Worm (Caenorhabditis elegans): Measurements from ENCODE around the gene R144.10.

Gene R144.10

DNA sequence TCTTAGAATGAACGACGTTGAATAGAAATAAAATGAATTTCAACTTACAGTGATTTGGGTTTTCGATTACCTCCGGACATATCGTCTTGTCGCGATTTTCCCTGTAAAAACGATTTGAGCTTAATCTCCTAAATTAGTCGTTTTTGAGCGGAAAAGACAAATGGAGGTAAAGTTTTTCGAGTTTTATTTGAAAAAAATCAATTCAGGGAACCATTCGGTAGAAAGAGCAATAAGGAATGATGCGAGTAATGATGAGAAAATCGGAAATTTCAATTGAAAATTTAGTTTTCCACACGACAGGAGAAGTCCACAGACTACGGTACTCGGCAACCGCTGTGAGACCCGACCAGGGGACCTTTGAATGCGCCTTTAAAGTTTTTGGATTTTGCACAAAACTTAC is at the start of gene R144.10:
Gene R144.10 (minus strand): TSS at position 101 of the 400 bp plus-strand sequence.
- no peak for TF ChIP-seq unc-120 (tag; optimal IDR thresholded peaks at IDR 0.05; ENCODE audit: poor library complexity, severe bottlenecking)
- no peak for TF ChIP-seq ceh-83 (GFP tag; optimal IDR thresholded peaks at IDR 0.05)
- TF ChIP-seq flh-1 (GFP tag; optimal IDR thresholded peaks at IDR 0.05): no peak
- no peak for TF ChIP-seq nhr-12 (tag; optimal IDR thresholded peaks at IDR 0.05)
- no peak for TF ChIP-seq ces-1 (GFP tag; optimal IDR thresholded peaks at IDR 0.05)
- TF ChIP-seq unc-62 (GFP tag; optimal IDR thresholded peaks at IDR 0.05): no peak
- no peak for TF ChIP-seq lin-13 (tag; optimal IDR thresholded peaks at IDR 0.05)
- no peak for TF ChIP-seq elt-1 (tag; optimal IDR thresholded peaks at IDR 0.05; ENCODE audit: borderline replicate concordance, insufficient read depth)
- TF ChIP-seq ztf-11 (tag; optimal IDR thresholded peaks at IDR 0.05): no peak
- TF ChIP-seq nhr-28 (tag; optimal IDR thresholded peaks at IDR 0.05): no peak
- TF ChIP-seq hlh-1 (tag; optimal IDR thresholded peaks at IDR 0.05): no peak
- no peak for TF ChIP-seq mep-1 (tag; optimal IDR thresholded peaks at IDR 0.05)
- TF ChIP-seq snpc-4 (tag; optimal IDR thresholded peaks at IDR 0.05): no peak
- no peak for TF ChIP-seq elt-3 (tag; optimal IDR thresholded peaks at IDR 0.05)
- TF ChIP-seq lsy-2 (tag; optimal IDR thresholded peaks at IDR 0.05): no peak

DNA sequence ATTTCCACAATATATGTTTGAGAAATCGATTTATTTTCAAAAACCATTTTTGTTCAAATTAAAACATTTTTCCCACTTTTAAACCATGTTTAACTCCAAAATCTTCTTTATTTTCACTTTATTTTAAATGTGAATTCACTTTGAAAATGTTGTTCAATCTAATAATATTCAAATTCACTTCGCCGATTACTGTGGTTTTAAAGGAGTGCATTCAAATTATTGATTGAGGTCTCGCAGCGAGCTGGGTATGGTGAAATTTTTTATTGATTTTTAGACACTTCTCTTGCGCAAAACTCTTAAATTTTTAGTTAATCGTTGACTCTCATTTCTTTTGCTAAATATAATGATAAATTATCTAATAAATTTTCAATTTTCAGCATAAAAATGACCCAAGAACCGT is 45.6 kb upstream of the R144.10 start, which contains the start of gene C45G9.5:
Gene C45G9.5 (plus strand): TSS at position 378 of the 400 bp plus-strand sequence.
- TF ChIP-seq nhr-28 (tag; optimal IDR thresholded peaks at IDR 0.05): no peak
- no peak for TF ChIP-seq unc-120 (tag; optimal IDR thresholded peaks at IDR 0.05; ENCODE audit: poor library complexity, severe bottlenecking)
- TF ChIP-seq ceh-43 (GFP tag; optimal IDR thresholded peaks at IDR 0.05): no peak
- no peak for TF ChIP-seq blmp-1 (tag; optimal IDR thresholded peaks at IDR 0.05)
- TF ChIP-seq ztf-11 (tag; optimal IDR thresholded peaks at IDR 0.05): no peak
- no peak for TF ChIP-seq unc-39 (tag; optimal IDR thresholded peaks at IDR 0.05)

DNA sequence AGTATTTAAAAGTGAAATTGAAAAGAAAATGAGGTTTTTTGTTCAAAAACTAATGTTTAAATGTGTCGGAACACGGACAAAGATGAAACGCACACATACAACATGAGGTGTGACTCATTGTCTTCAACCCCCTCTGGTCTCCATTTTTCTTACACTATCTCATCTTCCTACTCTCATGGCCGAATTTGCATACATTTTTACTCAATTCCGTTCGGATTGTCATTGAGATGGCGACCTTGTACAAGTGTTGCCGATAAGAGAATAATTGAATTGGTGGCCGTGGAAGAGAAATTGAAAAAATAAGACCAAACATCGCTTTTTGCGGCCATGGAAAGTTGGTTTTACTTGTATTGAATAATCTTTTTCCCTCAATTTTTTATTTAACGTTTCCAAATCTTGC is 45.0 kb upstream of the R144.10 start, which contains the start of gene txbp-3:
Gene txbp-3 (minus strand): TSS at position 285 of the 400 bp plus-strand sequence.
- TF ChIP-seq ces-1 (GFP tag; optimal IDR thresholded peaks at IDR 0.05) (peak; percentile 91), M03D4.4 (tag; optimal IDR thresholded peaks at IDR 0.05) (no peak), ztf-11 (tag; optimal IDR thresholded peaks at IDR 0.05) (no peak), nhr-2 (tag; optimal IDR thresholded peaks at IDR 0.05) (no peak), mep-1 (tag; optimal IDR thresholded peaks at IDR 0.05) (peak; percentile 63), ceh-43 (GFP tag; optimal IDR thresholded peaks at IDR 0.05) (no peak)

DNA sequence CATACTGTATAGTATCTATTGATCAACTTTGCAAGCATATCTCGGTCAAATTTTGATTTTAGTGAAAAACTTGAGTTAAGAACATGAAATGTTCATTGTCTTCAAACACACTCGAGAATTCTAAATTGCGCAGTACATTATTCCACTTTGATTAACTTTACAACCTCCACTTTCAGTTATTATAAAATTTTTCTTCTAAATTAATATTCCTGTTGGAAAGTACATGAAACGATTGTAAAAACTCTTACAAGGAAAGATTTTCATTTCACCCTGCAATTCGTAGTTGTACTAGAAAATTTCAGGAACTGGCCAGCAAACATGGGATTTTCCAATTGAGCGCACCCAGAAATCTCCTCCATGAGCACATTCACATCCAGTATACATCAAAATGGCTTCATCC is 42.6 kb upstream of the R144.10 start, which contains the start of gene C45G9.14:
Gene C45G9.14 (plus strand): TSS at position 301 of the 400 bp plus-strand sequence.
- TF ChIP-seq ham-2 (GFP tag; optimal IDR thresholded peaks at IDR 0.05): no peak
- no peak for TF ChIP-seq unc-62 (GFP tag; optimal IDR thresholded peaks at IDR 0.05)
- no peak for TF ChIP-seq mls-2 (tag; optimal IDR thresholded peaks at IDR 0.05)
- TF ChIP-seq hlh-1 (tag; optimal IDR thresholded peaks at IDR 0.05): no peak
- no peak for TF ChIP-seq mep-1 (tag; optimal IDR thresholded peaks at IDR 0.05)
- no peak for TF ChIP-seq cnd-1 (tag; optimal IDR thresholded peaks at IDR 0.05)
- no peak for TF ChIP-seq unc-39 (tag; optimal IDR thresholded peaks at IDR 0.05)
- no peak for TF ChIP-seq tbx-8 (GFP tag; optimal IDR thresholded peaks at IDR 0.05)
- TF ChIP-seq nhr-28 (tag; optimal IDR thresholded peaks at IDR 0.05): no peak
- no peak for TF ChIP-seq ceh-39 (tag; optimal IDR thresholded peaks at IDR 0.05)
- TF ChIP-seq nhr-2 (tag; optimal IDR thresholded peaks at IDR 0.05): no peak
- TF ChIP-seq sptf-1 (tag; optimal IDR thresholded peaks at IDR 0.05): no peak
- TF ChIP-seq ceh-83 (GFP tag; optimal IDR thresholded peaks at IDR 0.05): no peak

DNA sequence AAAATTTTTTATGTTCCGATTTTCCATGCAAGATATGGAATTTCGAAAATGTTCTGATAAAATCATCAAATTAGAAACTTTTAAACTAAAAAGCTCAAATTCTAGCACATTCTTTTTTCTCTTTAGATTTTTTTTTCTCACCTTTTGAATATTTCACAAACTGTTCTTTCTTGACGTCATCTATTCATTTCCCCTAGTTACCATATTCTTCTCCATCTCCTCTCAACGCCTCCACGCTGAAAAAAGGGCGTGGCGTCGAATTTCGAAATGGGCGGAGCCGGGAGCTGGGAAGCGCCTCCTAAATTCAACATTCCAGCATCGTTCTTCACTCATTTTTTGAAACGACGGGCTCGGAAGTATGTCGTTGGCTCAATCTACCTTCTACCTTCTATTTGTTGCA is 40.0 kb upstream of the R144.10 start, which contains the start of gene nlp-43:
Gene nlp-43 (plus strand): TSS at position 301 of the 400 bp plus-strand sequence.
- TF ChIP-seq ztf-11 (tag; optimal IDR thresholded peaks at IDR 0.05): no peak
- no peak for TF ChIP-seq flh-1 (GFP tag; optimal IDR thresholded peaks at IDR 0.05)
- no peak for TF ChIP-seq nhr-76 (tag; optimal IDR thresholded peaks at IDR 0.05)
- TF ChIP-seq ces-1 (GFP tag; optimal IDR thresholded peaks at IDR 0.05): no peak
- TF ChIP-seq ceh-43 (GFP tag; optimal IDR thresholded peaks at IDR 0.05): no peak
- no peak for TF ChIP-seq elt-1 (tag; optimal IDR thresholded peaks at IDR 0.05; ENCODE audit: borderline replicate concordance, insufficient read depth)
- TF ChIP-seq unc-39 (tag; optimal IDR thresholded peaks at IDR 0.05): no peak
- no peak for TF ChIP-seq mls-2 (tag; optimal IDR thresholded peaks at IDR 0.05)
- no peak for TF ChIP-seq unc-62 (GFP tag; optimal IDR thresholded peaks at IDR 0.05)
- TF ChIP-seq mep-1 (tag; optimal IDR thresholded peaks at IDR 0.05): no peak
- TF ChIP-seq bed-3 (GFP tag; optimal IDR thresholded peaks at IDR 0.05): no peak

DNA sequence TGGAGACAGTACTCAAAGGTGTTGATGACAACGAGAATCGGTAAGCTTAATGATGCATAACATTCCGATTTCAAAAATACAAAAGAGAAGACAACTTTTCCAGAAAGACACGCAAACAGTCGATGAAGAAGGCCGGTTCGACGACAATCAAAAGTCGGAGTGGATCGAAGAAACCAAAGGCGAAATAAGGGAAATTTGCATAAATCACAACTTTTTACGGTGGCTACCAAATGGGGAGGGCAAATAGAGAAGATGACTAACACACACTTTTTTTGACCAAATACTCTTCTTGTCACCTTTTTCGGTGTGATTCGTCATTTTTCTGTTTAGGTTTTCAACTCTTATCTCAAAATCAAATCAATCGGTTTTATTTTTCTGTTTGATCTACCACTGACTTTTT is 34.0 kb upstream of the R144.10 start, which contains the start of gene C45G9.6:
Gene C45G9.6 (plus strand): TSS at position 301 of the 400 bp plus-strand sequence.
- TF ChIP-seq M03D4.4 (tag; optimal IDR thresholded peaks at IDR 0.05) (no peak), mep-1 (tag; optimal IDR thresholded peaks at IDR 0.05) (no peak), lin-32 (GFP tag; optimal IDR thresholded peaks at IDR 0.05) (no peak), unc-62 (GFP tag; optimal IDR thresholded peaks at IDR 0.05) (no peak), bed-3 (GFP tag; optimal IDR thresholded peaks at IDR 0.05) (no peak), cnd-1 (tag; optimal IDR thresholded peaks at IDR 0.05) (no peak), nhr-237 (tag; optimal IDR thresholded peaks at IDR 0.05) (no peak), mls-2 (tag; optimal IDR thresholded peaks at IDR 0.05) (no peak), lsy-2 (tag; optimal IDR thresholded peaks at IDR 0.05) (no peak), unc-120 (tag; optimal IDR thresholded peaks at IDR 0.05; ENCODE audit: poor library complexity, severe bottlenecking) (no peak), zip-8 (tag; optimal IDR thresholded peaks at IDR 0.05) (no peak)
